Worm (Caenorhabditis elegans) whole organism, L4 larva: ENCODE results near the gene oops-1.

ENCODE experiments used
- D1046.2 ChIP-seq: fragments of 200-800 bp; sonication (Bioruptor generic); IDR thresholded peaks from 2 replicates; pipeline ENCODE4 v1.3.6; 2022; ENCODE audit warnings: missing genetic modification characterization, missing compliant biosample characterization
- F26F4.8 ChIP-seq: fragments of 200-800 bp; sonication (Bioruptor generic); conservative IDR thresholded peaks from 2 replicates; pipeline ENCODE4 v1.3.6; 2022; ENCODE audit warnings: missing genetic modification characterization, missing compliant biosample characterization
- F37D6.2 ChIP-seq: sonication (generic microtip); optimal IDR thresholded peaks from 2 replicates; lab custom pipeline; 2016; ENCODE audit warnings: mild to moderate bottlenecking, missing genetic modification characterization, missing compliant biosample characterization
- F44E2.7 ChIP-seq: fragments of 200-800 bp; sonication (Bioruptor generic); IDR thresholded peaks from 2 replicates; pipeline ENCODE4 v2.1.2; 2022; ENCODE audit warnings: missing genetic modification characterization, missing compliant biosample characterization
- F49E8.2 ChIP-seq: sonication (generic microtip); optimal IDR thresholded peaks from 2 replicates; lab custom pipeline; 2016; ENCODE audit warnings: missing compliant biosample characterization, mild to moderate bottlenecking, missing genetic modification characterization, borderline replicate concordance
- Y48G9A.11 ChIP-seq: fragments of 200-800 bp; sonication (Bioruptor generic); IDR thresholded peaks from 2 replicates; pipeline ENCODE4 v1.3.6; 2022; ENCODE audit warnings: missing genetic modification reagents, missing genetic modification characterization, missing compliant biosample characterization
- aha-1 ChIP-seq: fragments of 150-350 bp; peaks from one replicate; lab custom pipeline; 2014; ENCODE audit warnings: missing biosample characterization, missing genetic modification characterization
- attf-4 ChIP-seq: sonication (generic microtip); optimal IDR thresholded peaks from 3 replicates; lab custom pipeline; 2017; ENCODE audit warnings: missing biosample characterization, missing genetic modification characterization
- ceh-28 ChIP-seq: fragments of 150-350 bp; optimal IDR thresholded peaks from 2 replicates; lab custom pipeline; 2014; ENCODE audit warnings: missing biosample characterization, missing genetic modification reagents, missing genetic modification characterization
- ceh-32 ChIP-seq: sonication (generic microtip); optimal IDR thresholded peaks from 2 replicates; lab custom pipeline; 2016; ENCODE audit warnings: mild to moderate bottlenecking, missing genetic modification characterization, missing compliant biosample characterization; ENCODE audit not compliant: poor library complexity
- ceh-44 ChIP-seq: fragments of 200-800 bp; sonication (Bioruptor generic); IDR thresholded peaks from 2 replicates; pipeline ENCODE4 v1.3.6; 2022; ENCODE audit warnings: missing genetic modification reagents, missing genetic modification characterization, missing compliant biosample characterization
- ceh-82 ChIP-seq: sonication (generic microtip); optimal IDR thresholded peaks from 2 replicates; lab custom pipeline; 2017; ENCODE audit warnings: missing biosample characterization, missing genetic modification characterization
- ces-1 ChIP-seq: fragments of 150-350 bp; sonication (generic microtip); optimal IDR thresholded peaks from 4 replicates; lab custom pipeline; 2014; ENCODE audit warnings: missing biosample characterization, missing genetic modification reagents, missing genetic modification characterization
- daf-12 ChIP-seq: fragments of 150-350 bp; optimal IDR thresholded peaks from 2 replicates; lab custom pipeline; 2014; ENCODE audit warnings: missing biosample characterization, missing genetic modification reagents, missing genetic modification characterization
- dpl-1 ChIP-seq: fragments of 150-350 bp; optimal IDR thresholded peaks from 2 replicates; lab custom pipeline; 2014; ENCODE audit warnings: missing biosample characterization, missing genetic modification reagents, missing genetic modification characterization
- egl-43 ChIP-seq: fragments of 200-800 bp; sonication (Bioruptor generic); IDR thresholded peaks from 2 replicates; pipeline ENCODE4 v1.3.6; 2022; ENCODE audit warnings: missing genetic modification reagents, missing genetic modification characterization, missing compliant biosample characterization
- fkh-10 ChIP-seq: fragments of 150-350 bp; optimal IDR thresholded peaks from 2 replicates; lab custom pipeline; 2014; ENCODE audit warnings: missing biosample characterization, missing genetic modification reagents, missing genetic modification characterization
- gei-8 ChIP-seq: fragments of 200-800 bp; sonication (Bioruptor generic); optimal IDR thresholded peaks from 2 replicates; lab custom pipeline; 2018; ENCODE audit warnings: mild to moderate bottlenecking, missing genetic modification characterization, missing compliant biosample characterization
- hif-1 ChIP-seq, 2 experiments: sonication (generic microtip); optimal IDR thresholded peaks; 2 replicates each; lab custom pipeline; 2016 to 2017; ENCODE audit warnings: missing compliant biosample characterization in 2 of 2, missing genetic modification characterization in 2 of 2, missing genetic modification reagents in 2 of 2, missing genotype in 2 of 2, mild to moderate bottlenecking in 1 of 2
- hmg-1.1 ChIP-seq: fragments of 200-800 bp; sonication (Bioruptor generic); IDR thresholded peaks from 2 replicates; pipeline ENCODE4 v1.3.6; 2022; ENCODE audit warnings: missing genetic modification reagents, missing genetic modification characterization, missing compliant biosample characterization
- jun-1 ChIP-seq: fragments of 150-350 bp; optimal IDR thresholded peaks from 2 replicates; lab custom pipeline; 2014; ENCODE audit warnings: missing biosample characterization, missing genetic modification reagents, missing genetic modification characterization
- lim-7 ChIP-seq: fragments of 200-800 bp; sonication (Bioruptor generic); IDR thresholded peaks from 2 replicates; pipeline ENCODE4 v1.3.6; 2022; ENCODE audit warnings: missing genetic modification characterization, missing compliant biosample characterization
- lin-15B ChIP-seq: fragments of 150-350 bp; sonication (generic microtip); optimal IDR thresholded peaks from 3 replicates; lab custom pipeline; 2014; ENCODE audit warnings: missing biosample characterization, missing genetic modification characterization
- lin-29 ChIP-seq: fragments of 200-800 bp; sonication (Bioruptor generic); IDR thresholded peaks from 2 replicates; pipeline ENCODE4 v1.3.6; 2022; ENCODE audit warnings: missing genetic modification reagents, missing genetic modification characterization, missing compliant biosample characterization
- lin-38 ChIP-seq: fragments of 200-800 bp; sonication (Bioruptor generic); IDR thresholded peaks from 2 replicates; pipeline ENCODE4 v1.3.6; 2022; ENCODE audit warnings: missing genetic modification reagents, missing genetic modification characterization, missing compliant biosample characterization
- lin-39 ChIP-seq: fragments of 150-350 bp; optimal IDR thresholded peaks from 2 replicates; lab custom pipeline; 2014; ENCODE audit warnings: missing biosample characterization, missing genetic modification reagents, missing genetic modification characterization
- lsy-2 ChIP-seq, 2 experiments: fragments of 150-350 bp in 1 of 2; sonication (generic microtip) in 1 of 2; optimal IDR thresholded peaks; 2 replicates each; lab custom pipeline; 2014 to 2017; ENCODE audit warnings: missing biosample characterization in 2 of 2, missing genetic modification characterization in 2 of 2
- madf-5 ChIP-seq, 2 experiments: fragments of 200-800 bp; sonication (Bioruptor generic); IDR thresholded peaks; 2 replicates each; pipeline ENCODE4 v1.3.6; 2022; ENCODE audit warnings: missing compliant biosample characterization in 2 of 2, missing genetic modification characterization in 2 of 2
- mdl-1 ChIP-seq, 2 experiments: fragments of 150-350 bp in 1 of 2; sonication (generic microtip) in 1 of 2; optimal IDR thresholded peaks; 2 replicates each; lab custom pipeline; 2014 to 2017; ENCODE audit warnings: missing biosample characterization in 2 of 2, missing genetic modification characterization in 2 of 2
- mes-2 ChIP-seq: sonication (generic microtip); optimal IDR thresholded peaks from 2 replicates; lab custom pipeline; 2016; ENCODE audit warnings: missing genotype, mild to moderate bottlenecking, missing genetic modification characterization, missing compliant biosample characterization; ENCODE audit not compliant: poor library complexity, severe bottlenecking
- mxl-2 ChIP-seq: fragments of 200-800 bp; sonication (Bioruptor generic); conservative IDR thresholded peaks from 2 replicates; pipeline ENCODE4 v1.3.6; 2022; ENCODE audit warnings: missing genetic modification reagents, missing genetic modification characterization, missing compliant biosample characterization
- nhr-10 ChIP-seq: fragments of 150-350 bp; optimal IDR thresholded peaks from 2 replicates; lab custom pipeline; 2014; ENCODE audit warnings: missing biosample characterization, missing genetic modification characterization
- nhr-102 ChIP-seq: sonication (generic microtip); optimal IDR thresholded peaks from 2 replicates; lab custom pipeline; 2016; ENCODE audit warnings: mild to moderate bottlenecking, missing genetic modification characterization, moderate library complexity, missing compliant biosample characterization
- nhr-42 ChIP-seq: fragments of 200-800 bp; sonication (Bioruptor generic); IDR thresholded peaks from 2 replicates; pipeline ENCODE4 v1.3.6; 2022; ENCODE audit warnings: missing genetic modification characterization, missing compliant biosample characterization
- nhr-48 ChIP-seq: sonication (generic microtip); optimal IDR thresholded peaks from 2 replicates; lab custom pipeline; 2016; ENCODE audit warnings: mild to moderate bottlenecking, missing genetic modification characterization, missing compliant biosample characterization
- nhr-76 ChIP-seq: fragments of 150-350 bp; optimal IDR thresholded peaks from 2 replicates; lab custom pipeline; 2014; ENCODE audit warnings: missing biosample characterization, missing genetic modification characterization
- nhr-77 ChIP-seq: fragments of 150-350 bp; optimal IDR thresholded peaks from 2 replicates; lab custom pipeline; 2014; ENCODE audit warnings: missing biosample characterization, missing genetic modification characterization
- php-3 ChIP-seq: fragments of 200-800 bp; sonication (Bioruptor generic); IDR thresholded peaks from 2 replicates; pipeline ENCODE4 v1.3.6; 2022; ENCODE audit warnings: missing genetic modification reagents, missing genetic modification characterization, missing compliant biosample characterization
- pqm-1 ChIP-seq: sonication (generic microtip); optimal IDR thresholded peaks from 2 replicates; lab custom pipeline; 2017; ENCODE audit warnings: missing biosample characterization, missing genetic modification characterization
- rbr-2 ChIP-seq: sonication (generic microtip); optimal IDR thresholded peaks from 2 replicates; lab custom pipeline; 2016; ENCODE audit warnings: missing genotype, missing genetic modification characterization, missing compliant biosample characterization
- saeg-2 ChIP-seq: fragments of 200-800 bp; sonication (Bioruptor generic); IDR thresholded peaks from 2 replicates; pipeline ENCODE4 v1.3.6; 2022; ENCODE audit warnings: missing genetic modification reagents, missing genetic modification characterization, missing compliant biosample characterization
- skn-1 ChIP-seq: fragments of 150-350 bp; optimal IDR thresholded peaks from 2 replicates; lab custom pipeline; 2014; ENCODE audit warnings: missing biosample characterization, missing genetic modification characterization
- snpc-1.2 ChIP-seq: fragments of 200-800 bp; sonication (Bioruptor generic); IDR thresholded peaks from 2 replicates; pipeline ENCODE4 v1.3.6; 2022; ENCODE audit warnings: missing genetic modification reagents, missing genetic modification characterization, missing compliant biosample characterization
- snpc-4 ChIP-seq: fragments of 150-350 bp; optimal IDR thresholded peaks from 2 replicates; lab custom pipeline; 2014; ENCODE audit warnings: missing biosample characterization, missing genetic modification characterization
- spr-1 ChIP-seq: sonication (generic microtip); optimal IDR thresholded peaks from 2 replicates; lab custom pipeline; 2016; ENCODE audit warnings: mild to moderate bottlenecking, missing genetic modification characterization, missing compliant biosample characterization
- spr-3 ChIP-seq: fragments of 200-800 bp; sonication (Bioruptor generic); optimal IDR thresholded peaks from 2 replicates; lab custom pipeline; 2018; ENCODE audit warnings: mild to moderate bottlenecking, missing genetic modification characterization, missing compliant biosample characterization
- tag-97 ChIP-seq: fragments of 200-800 bp; sonication (Bioruptor generic); IDR thresholded peaks from 2 replicates; pipeline ENCODE4 v1.3.6; 2022; ENCODE audit warnings: missing genetic modification characterization, missing compliant biosample characterization
- tra-1 ChIP-seq: fragments of 200-800 bp; sonication (Bioruptor generic); IDR thresholded peaks from 2 replicates; pipeline ENCODE4 v1.3.6; 2022; ENCODE audit warnings: missing genetic modification reagents, missing genetic modification characterization, missing compliant biosample characterization
- unc-130 ChIP-seq: sonication (generic microtip); optimal IDR thresholded peaks from 2 replicates; lab custom pipeline; 2016; ENCODE audit warnings: missing genetic modification reagents, missing genetic modification characterization, missing compliant biosample characterization
- zag-1 ChIP-seq: fragments of 150-350 bp; optimal IDR thresholded peaks from 2 replicates; lab custom pipeline; 2014; ENCODE audit warnings: missing biosample characterization, missing genetic modification characterization
- zip-11 ChIP-seq: fragments of 200-800 bp; sonication (Bioruptor generic); IDR thresholded peaks from 2 replicates; pipeline ENCODE4 v1.3.6; 2022; ENCODE audit warnings: missing genetic modification characterization, missing compliant biosample characterization
- zip-2 ChIP-seq: fragments of 150-350 bp; optimal IDR thresholded peaks from 2 replicates; lab custom pipeline; 2014; ENCODE audit warnings: missing biosample characterization, missing genetic modification characterization
- ztf-11 ChIP-seq: fragments of 150-350 bp; optimal IDR thresholded peaks from 2 replicates; lab custom pipeline; 2014; ENCODE audit warnings: missing biosample characterization, missing genetic modification characterization
- ztf-7 ChIP-seq: fragments of 150-350 bp; optimal IDR thresholded peaks from 2 replicates; lab custom pipeline; 2014; ENCODE audit warnings: missing biosample characterization, missing genetic modification characterization

oops-1 gene

ce11 chrIV:5817459-5817858 lies 3.5 kb upstream of the oops-1 start (continued):
- TF ChIP-seq nhr-42 (GFP tag; lab: Robert Waterston, UW): no peak
- TF ChIP-seq fkh-10 (GFP tag; lab: Kevin White, UChicago): no peak
- TF ChIP-seq mxl-2 (GFP tag; lab: Robert Waterston, UW): no peak
- TF ChIP-seq snpc-4 (tag; lab: Kevin White, UChicago): no peak
- TF ChIP-seq ceh-44 (GFP tag; lab: Robert Waterston, UW): no peak
- TF ChIP-seq hmg-1.1: peak; percentile 61
- TF ChIP-seq zip-11: no peak
- TF ChIP-seq lim-7 (GFP tag; lab: Robert Waterston, UW): no peak
- TF ChIP-seq saeg-2: no peak
- no peak for TF ChIP-seq ztf-11 (tag; lab: Kevin White, UChicago)
- no peak for TF ChIP-seq attf-4 (tag; lab: Kevin White, UChicago)
- no peak for TF ChIP-seq F44E2.7
- no peak for TF ChIP-seq F49E8.2 (tag; lab: Kevin White, UChicago)
- no peak for TF ChIP-seq snpc-1.2 (GFP tag; lab: Robert Waterston, UW)
- peak; percentile 50 for TF ChIP-seq spr-1 (tag; lab: Kevin White, UChicago)
- TF ChIP-seq zag-1: no peak
- no peak for TF ChIP-seq tra-1 (GFP tag; lab: Robert Waterston, UW)
- TF ChIP-seq Y48G9A.11 (GFP tag; lab: Robert Waterston, UW): no peak
- no peak for TF ChIP-seq lin-38
- no peak for TF ChIP-seq nhr-10 (tag; lab: Kevin White, UChicago)
- no peak for TF ChIP-seq dpl-1
- TF ChIP-seq ceh-32: no peak
- peak; percentile 59 for TF ChIP-seq aha-1 (tag; lab: Kevin White, UChicago)
- no peak for TF ChIP-seq daf-12 (tag; lab: Kevin White, UChicago)
- TF ChIP-seq lsy-2 (tag; optimal IDR thresholded peaks at IDR 0.05; lab: Kevin White, UChicago): peak in 1 of 2 experiments; percentile 55
- peak; percentile 63 for TF ChIP-seq nhr-102 (tag; lab: Kevin White, UChicago)
- no peak for TF ChIP-seq ceh-28 (tag; lab: Kevin White, UChicago)
- TF ChIP-seq skn-1 (tag; lab: Kevin White, UChicago): no peak
- no peak for TF ChIP-seq tag-97 (GFP tag; lab: Robert Waterston, UW)
- no peak for TF ChIP-seq jun-1
- TF ChIP-seq nhr-77 (tag; lab: Kevin White, UChicago): peak; percentile 9
- no peak for TF ChIP-seq mes-2 (tag; lab: Kevin White, UChicago)
- no peak for TF ChIP-seq lin-29 (GFP tag; lab: Robert Waterston, UW)
- no peak for TF ChIP-seq gei-8
- peak; percentile 77 for TF ChIP-seq nhr-48 (tag; lab: Kevin White, UChicago)
- no peak for TF ChIP-seq F26F4.8
- TF ChIP-seq unc-130 (GFP tag; lab: Kevin White, UChicago): no peak
- no peak for TF ChIP-seq ceh-82
- TF ChIP-seq egl-43 (GFP tag; lab: Robert Waterston, UW): no peak
- no peak for TF ChIP-seq lin-39
- TF ChIP-seq pqm-1 (tag; lab: Kevin White, UChicago): peak; percentile 70
- no peak for TF ChIP-seq D1046.2 (GFP tag; lab: Robert Waterston, UW)
- TF ChIP-seq ztf-7: no peak
- no peak; the same call in 1 of the 2 replicates for TF ChIP-seq php-3
- no peak for TF ChIP-seq madf-5 (GFP tag; IDR thresholded peaks at IDR 0.05; lab: Robert Waterston, UW)
- no peak for TF ChIP-seq zip-2 (tag; lab: Kevin White, UChicago)
- no peak for TF ChIP-seq F37D6.2 (tag; lab: Kevin White, UChicago)
- TF ChIP-seq spr-3 (GFP tag; lab: Kevin White, UChicago): no peak
- TF ChIP-seq rbr-2 (tag; lab: Kevin White, UChicago): peak; percentile 25
- peak in 1 of 2 experiments; percentile 52 for TF ChIP-seq mdl-1 (tag; optimal IDR thresholded peaks at IDR 0.05; lab: Kevin White, UChicago)
- peak in 1 of 2 experiments; percentile 15 for TF ChIP-seq hif-1 (tag; optimal IDR thresholded peaks at IDR 0.05; lab: Kevin White, UChicago)
- no peak for TF ChIP-seq ces-1 (GFP tag; lab: Kevin White, UChicago)
- TF ChIP-seq nhr-76 (tag; lab: Kevin White, UChicago): no peak
- no peak for TF ChIP-seq lin-15B (tag; lab: Kevin White, UChicago)
